Worm (Caenorhabditis elegans) whole organism, young adult: ENCODE data around the gene jmjd-3.1.

Source experiments
- F57C9.4 ChIP-seq: sonication (generic microtip); optimal IDR thresholded peaks from 2 replicates; lab custom pipeline; 2017; ENCODE audit warnings: mild to moderate bottlenecking, missing genetic modification characterization, missing compliant biosample characterization
- die-1 ChIP-seq: sonication (generic microtip); optimal IDR thresholded peaks from 2 replicates; lab custom pipeline; 2016; ENCODE audit warnings: missing genotype, mild to moderate bottlenecking, missing genetic modification characterization, missing compliant biosample characterization
- dpl-1 ChIP-seq: fragments of 150-350 bp; optimal IDR thresholded peaks from 2 replicates; lab custom pipeline; 2014; ENCODE audit warnings: missing biosample characterization, missing genetic modification reagents, missing genetic modification characterization
- egl-18 ChIP-seq: fragments of 200-800 bp; sonication (Bioruptor generic); IDR thresholded peaks from 2 replicates; pipeline ENCODE4 v1.3.6; 2022; ENCODE audit warnings: missing genetic modification reagents, missing genetic modification characterization, missing compliant biosample characterization
- lin-35 ChIP-seq, 3 experiments: fragments of 150-350 bp in 2 of 3; sonication (generic microtip) in 1 of 3; optimal IDR thresholded peaks; 2 replicates each; lab custom pipeline; 2014 to 2018; ENCODE audit warnings: missing biosample characterization in 3 of 3, missing genetic modification characterization in 3 of 3, missing genetic modification reagents in 3 of 3
- madf-3 ChIP-seq: fragments of 200-800 bp; sonication (Bioruptor generic); IDR thresholded peaks from 2 replicates; pipeline ENCODE4 v1.3.6; 2022; ENCODE audit warnings: missing genetic modification reagents, missing genetic modification characterization, missing compliant biosample characterization
- mes-4 ChIP-seq: sonication (generic microtip); optimal IDR thresholded peaks from 2 replicates; lab custom pipeline; 2016; ENCODE audit warnings: missing genotype, missing genetic modification characterization, missing compliant biosample characterization
- nhr-179 ChIP-seq: sonication (generic microtip); optimal IDR thresholded peaks from 2 replicates; lab custom pipeline; 2016; ENCODE audit warnings: mild to moderate bottlenecking, missing genetic modification characterization, missing compliant biosample characterization
- nhr-27 ChIP-seq: fragments of 200-800 bp; sonication (Bioruptor generic); optimal IDR thresholded peaks from 2 replicates; lab custom pipeline; 2018; ENCODE audit warnings: mild to moderate bottlenecking, missing genetic modification characterization, moderate library complexity, missing compliant biosample characterization
- rpc-1 ChIP-seq, 2 experiments: fragments of 150-350 bp in 1 of 2; sonication (generic microtip) in 1 of 2; optimal IDR thresholded peaks; 2 replicates each; lab custom pipeline; 2014 to 2018; ENCODE audit warnings: missing biosample characterization in 1 of 2, missing genetic modification characterization in 1 of 2, missing genetic modification reagents in 1 of 2, missing genotype in 1 of 2
- snpc-4 ChIP-seq, 5 experiments: fragments of 150-350 bp in 1 of 5; sonication (generic microtip) in 4 of 5; optimal IDR thresholded peaks; 2 replicates each; lab custom pipeline; 2014 to 2018; ENCODE audit warnings: missing genetic modification characterization in 5 of 5, missing biosample characterization in 3 of 5, antibody characterized with exemption in 2 of 5, mild to moderate bottlenecking in 2 of 5, missing compliant biosample characterization in 2 of 5, missing genotype in 2 of 5, moderate library complexity in 2 of 5, missing genetic modification reagents in 1 of 5
- unc-62 ChIP-seq: fragments of 150-350 bp; optimal IDR thresholded peaks from 2 replicates; lab custom pipeline; 2014; ENCODE audit warnings: missing biosample characterization, missing genetic modification reagents, missing genetic modification characterization

DNA sequence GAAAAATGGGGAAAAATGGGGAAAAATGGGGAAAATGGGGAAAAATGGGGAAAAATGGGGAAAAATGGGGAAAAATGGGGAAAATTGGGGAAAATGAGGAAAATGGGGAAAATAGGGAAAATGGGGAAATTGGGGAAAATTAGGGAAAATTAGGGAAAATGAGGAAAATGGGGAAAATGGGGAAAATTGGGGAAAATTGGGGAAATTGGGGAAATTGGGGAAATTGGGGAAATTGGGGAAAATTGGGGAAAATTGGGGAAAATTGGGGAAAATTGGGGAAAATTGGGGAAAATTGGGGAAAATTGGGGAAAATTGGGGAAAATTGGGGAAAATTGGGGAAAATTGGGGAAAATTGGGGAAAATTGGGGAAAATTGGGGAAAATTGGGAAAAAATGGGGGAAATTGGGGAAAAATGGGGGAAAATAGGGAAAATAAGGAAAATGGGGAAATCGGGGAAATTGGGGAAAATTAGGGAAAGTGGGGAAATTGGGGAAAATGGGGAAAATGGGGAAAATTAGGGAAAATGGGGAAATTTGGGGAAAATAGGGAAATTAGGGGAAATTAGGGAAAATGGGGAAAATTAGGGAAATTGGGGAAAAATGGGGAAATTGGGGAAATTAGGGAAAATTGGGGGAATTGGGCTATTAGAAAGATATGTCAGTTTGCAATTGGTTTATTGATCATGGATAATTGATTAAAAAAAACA, 32.0 kb downstream of the jmjd-3.1 start:
- no peak for TF ChIP-seq nhr-27
- TF ChIP-seq lin-35 (GFP tag; optimal IDR thresholded peaks at IDR 0.05; lab: Kevin White, UChicago): no peak
- TF ChIP-seq dpl-1: no peak
- TF ChIP-seq snpc-4 (GFP tag; optimal IDR thresholded peaks at IDR 0.05; lab: Kevin White, UChicago): no peak
- no peak for TF ChIP-seq snpc-4 (tag; optimal IDR thresholded peaks at IDR 0.05; lab: Kevin White, UChicago)
- no peak for TF ChIP-seq madf-3 (GFP tag; lab: Robert Waterston, UW)
- TF ChIP-seq unc-62 (GFP tag; lab: Kevin White, UChicago): no peak
- TF ChIP-seq egl-18 (GFP tag; lab: Robert Waterston, UW): no peak
- TF ChIP-seq nhr-179 (tag; lab: Kevin White, UChicago): no peak
- no peak for TF ChIP-seq rpc-1 (optimal IDR thresholded peaks at IDR 0.05; lab: Kevin White, UChicago)
- no peak for TF ChIP-seq rpc-1 (tag; optimal IDR thresholded peaks at IDR 0.05; lab: Kevin White, UChicago)
- TF ChIP-seq mes-4 (tag; lab: Kevin White, UChicago): no peak
- TF ChIP-seq F57C9.4: no peak
- TF ChIP-seq die-1 (tag; lab: Kevin White, UChicago): no peak
